Fruit fly (Drosophila melanogaster) whole organism, embryonic: ENCODE results near the gene Patr-1.

Experiments used
- CG10431 ChIP-seq: fragments of 200-800 bp; sonication (Bioruptor generic); optimal IDR thresholded peaks from 3 replicates; lab custom pipeline; 2018; ENCODE audit warnings: missing biosample characterization, mild to moderate bottlenecking, missing genetic modification characterization
- CG12744 ChIP-seq: fragments of 200-800 bp; sonication (Bioruptor generic); optimal IDR thresholded peaks from 2 replicates; lab custom pipeline; 2016; ENCODE audit warnings: missing biosample characterization, missing genetic modification characterization
- CG13123 ChIP-seq: fragments of 200-800 bp; sonication (Bioruptor generic); optimal IDR thresholded peaks from 2 replicates; lab custom pipeline; 2016; ENCODE audit warnings: missing biosample characterization, missing genetic modification characterization
- CG13775 ChIP-seq: fragments of 200-800 bp; sonication (Bioruptor generic); optimal IDR thresholded peaks from 3 replicates; lab custom pipeline; 2017; ENCODE audit warnings: missing biosample characterization, mild to moderate bottlenecking, missing genetic modification characterization
- CG16815 ChIP-seq: fragments of 200-800 bp; sonication (Bioruptor generic); optimal IDR thresholded peaks from 3 replicates; lab custom pipeline; 2017; ENCODE audit warnings: missing biosample characterization, mild to moderate bottlenecking, missing genetic modification characterization
- CG32532 ChIP-seq: fragments of 200-800 bp; sonication (Bioruptor generic); IDR thresholded peaks from 2 replicates; pipeline ENCODE4 v1.3.6; 2022; ENCODE audit warnings: missing biosample characterization, missing genetic modification characterization
- CG3726 ChIP-seq: fragments of 200-800 bp; sonication (Bioruptor generic); IDR thresholded peaks from 3 replicates; pipeline ENCODE4, ENCODE4 v1.3.6; 2022; ENCODE audit warnings: missing biosample characterization, missing genetic modification characterization
- CG42726 ChIP-seq: fragments of 200-800 bp; sonication (Bioruptor generic); IDR thresholded peaks from 2 replicates; pipeline ENCODE4 v1.3.6; 2022; ENCODE audit warnings: missing biosample characterization, missing genetic modification characterization; ENCODE audit not compliant: partially characterized antibody
- CG4360 ChIP-seq: fragments of 200-800 bp; sonication (Bioruptor generic); IDR thresholded peaks from 2 replicates; pipeline ENCODE4 v1.3.6; 2022; ENCODE audit warnings: missing biosample characterization, missing genetic modification characterization
- CG6689 ChIP-seq: fragments of 200-800 bp; sonication (Bioruptor generic); IDR thresholded peaks from 2 replicates; pipeline ENCODE4 v1.3.6; 2022; ENCODE audit warnings: missing biosample characterization, missing genetic modification characterization
- CG6854 ChIP-seq: fragments of 200-800 bp; sonication (Bioruptor generic); optimal IDR thresholded peaks from 3 replicates; lab custom pipeline; 2017; ENCODE audit warnings: missing biosample characterization, mild to moderate bottlenecking, missing genetic modification characterization
- CG8359 ChIP-seq: fragments of 200-800 bp; sonication (Bioruptor generic); optimal IDR thresholded peaks from 2 replicates; lab custom pipeline; 2017; ENCODE audit warnings: missing biosample characterization, mild to moderate bottlenecking, missing genetic modification characterization, borderline replicate concordance
- CG8478 ChIP-seq: fragments of >200 bp; optimal IDR thresholded peaks from 2 replicates; lab custom pipeline; 2018
- CrebB ChIP-seq: fragments of 200-800 bp; sonication (Bioruptor generic); optimal IDR thresholded peaks from 3 replicates; lab custom pipeline; 2018; ENCODE audit warnings: missing biosample characterization, mild to moderate bottlenecking, missing genetic modification characterization
- Doc2 ChIP-seq: fragments of 200-800 bp; sonication (Bioruptor generic); IDR thresholded peaks from 2 replicates; pipeline ENCODE4 v1.3.6; 2022; ENCODE audit warnings: missing biosample characterization, missing genetic modification characterization
- Doc3 ChIP-seq: fragments of 200-800 bp; sonication (Bioruptor generic); IDR thresholded peaks from 3 replicates; pipeline ENCODE4 v1.3.6; 2022; ENCODE audit warnings: missing biosample characterization, missing genetic modification characterization; ENCODE audit not compliant: partially characterized antibody
- Eip74EF ChIP-seq, 2 experiments: fragments of 200-800 bp in 1 of 2; fragments of >200 bp in 1 of 2; sonication (Bioruptor generic) in 1 of 2; optimal IDR thresholded peaks; 2 replicates each; lab custom pipeline; 2017 to 2019; ENCODE audit warnings: missing biosample characterization in 2 of 2, missing genetic modification characterization in 2 of 2, mild to moderate bottlenecking in 1 of 2, moderate library complexity in 1 of 2
- HHEX ChIP-seq: fragments of 200-800 bp; sonication (Bioruptor generic); optimal IDR thresholded peaks from 3 replicates; lab custom pipeline; 2017; ENCODE audit warnings: missing biosample characterization, mild to moderate bottlenecking, missing genetic modification characterization, missing genetic modification reagents
- HmgD ChIP-seq: fragments of 200-800 bp; sonication (Bioruptor generic); optimal IDR thresholded peaks from 3 replicates; lab custom pipeline; 2016; ENCODE audit warnings: missing biosample characterization, missing genetic modification characterization
- Hsf ChIP-seq: fragments of 200-800 bp; sonication (Bioruptor generic); optimal IDR thresholded peaks from 3 replicates; lab custom pipeline; 2016; ENCODE audit warnings: missing biosample characterization, missing genetic modification characterization
- Jarid2 ChIP-seq: fragments of 200-800 bp; sonication (Bioruptor generic); optimal IDR thresholded peaks from 3 replicates; lab custom pipeline; 2017; ENCODE audit warnings: mild to moderate bottlenecking, missing biosample characterization, missing genetic modification reagents, missing genetic modification characterization
- MESR4 ChIP-seq: fragments of 200-800 bp; sonication (Bioruptor generic); optimal IDR thresholded peaks from 2 replicates; lab custom pipeline; 2018; ENCODE audit warnings: missing biosample characterization, mild to moderate bottlenecking, missing genetic modification characterization, moderate library complexity
- NC2α ChIP-seq: fragments of 200-800 bp; sonication (Bioruptor generic); optimal IDR thresholded peaks from 2 replicates; lab custom pipeline; 2016; ENCODE audit warnings: missing biosample characterization, missing genetic modification characterization
- NFAT ChIP-seq: fragments of 200-800 bp; sonication (Bioruptor generic); IDR thresholded peaks from 2 replicates; pipeline ENCODE4 v1.3.6; 2022; ENCODE audit warnings: missing biosample characterization, missing genetic modification characterization
- Nf-YB ChIP-seq: fragments of 200-800 bp; sonication (Bioruptor generic); optimal IDR thresholded peaks from 3 replicates; lab custom pipeline; 2019; ENCODE audit warnings: missing biosample characterization, mild to moderate bottlenecking, missing genetic modification characterization, moderate library complexity
- Rx ChIP-seq: fragments of 200-800 bp; sonication (Bioruptor generic); IDR thresholded peaks from 2 replicates; pipeline ENCODE4 v1.3.6; 2022; ENCODE audit warnings: missing biosample characterization, missing genetic modification characterization
- Sox102F ChIP-seq: fragments of 200-800 bp; sonication (Bioruptor generic); optimal IDR thresholded peaks from 2 replicates; lab custom pipeline; 2018; ENCODE audit warnings: missing biosample characterization, mild to moderate bottlenecking, missing genetic modification characterization, moderate library complexity
- Vsx1 ChIP-seq: fragments of 200-800 bp; sonication (Bioruptor generic); optimal IDR thresholded peaks from 2 replicates; lab custom pipeline; 2017; ENCODE audit warnings: missing biosample characterization, mild to moderate bottlenecking, missing genetic modification characterization, missing genetic modification reagents
- amos ChIP-seq: fragments of 200-800 bp; sonication (Bioruptor generic); IDR thresholded peaks from 2 replicates; pipeline ENCODE4 v1.3.6; 2022; ENCODE audit warnings: missing biosample characterization, missing genetic modification characterization; ENCODE audit not compliant: partially characterized antibody
- az2 ChIP-seq: fragments of 200-800 bp; sonication (Bioruptor generic); optimal IDR thresholded peaks from 3 replicates; lab custom pipeline; 2016; ENCODE audit warnings: missing biosample characterization, missing genetic modification characterization
- btn ChIP-seq: fragments of 200-800 bp; sonication (Bioruptor generic); optimal IDR thresholded peaks from 2 replicates; lab custom pipeline; 2016; ENCODE audit warnings: missing biosample characterization, missing genetic modification characterization
- cwo ChIP-seq: fragments of 200-800 bp; sonication (Bioruptor generic); optimal IDR thresholded peaks from 3 replicates; lab custom pipeline; 2017; ENCODE audit warnings: missing biosample characterization, missing genetic modification characterization, mild to moderate bottlenecking, moderate library complexity, missing genetic modification reagents
- da ChIP-seq: fragments of 200-800 bp; sonication (Bioruptor generic); optimal IDR thresholded peaks from 2 replicates; lab custom pipeline; 2016; ENCODE audit warnings: missing biosample characterization, missing genetic modification characterization
- danr ChIP-seq: fragments of 200-800 bp; sonication (Bioruptor generic); IDR thresholded peaks from 2 replicates; pipeline ENCODE4 v1.3.6; 2022; ENCODE audit warnings: missing biosample characterization, missing genetic modification characterization
- esg ChIP-seq: fragments of 200-800 bp; sonication (Bioruptor generic); conservative IDR thresholded peaks from 2 replicates; pipeline ENCODE4 v1.3.6; 2022; ENCODE audit warnings: missing biosample characterization, missing genetic modification characterization
- fru ChIP-seq: fragments of >200 bp; optimal IDR thresholded peaks from 2 replicates; lab custom pipeline; 2017
- gcm ChIP-seq: fragments of 200-800 bp; sonication (Bioruptor generic); optimal IDR thresholded peaks from 2 replicates; lab custom pipeline; 2019; ENCODE audit warnings: missing biosample characterization, mild to moderate bottlenecking, missing genetic modification characterization, moderate library complexity
- gsb-n ChIP-seq: fragments of 200-800 bp; sonication (Bioruptor generic); optimal IDR thresholded peaks from 3 replicates; lab custom pipeline; 2018; ENCODE audit warnings: missing biosample characterization, mild to moderate bottlenecking, missing genetic modification characterization
- insv ChIP-seq, 2 experiments: fragments of 200-800 bp; sonication (Bioruptor generic); optimal IDR thresholded peaks; 3 replicates each; lab custom pipeline; 2016 to 2018; ENCODE audit warnings: missing biosample characterization in 2 of 2, missing genetic modification characterization in 2 of 2
- nerfin-2 ChIP-seq: fragments of 200-800 bp; sonication (Bioruptor generic); IDR thresholded peaks from 2 replicates; pipeline ENCODE4 v1.3.6; 2022; ENCODE audit warnings: missing biosample characterization, missing genetic modification characterization; ENCODE audit not compliant: partially characterized antibody
- pnt ChIP-seq: fragments of 200-800 bp; sonication (Bioruptor generic); optimal IDR thresholded peaks from 3 replicates; lab custom pipeline; 2016; ENCODE audit warnings: missing biosample characterization, missing genetic modification characterization
- prd ChIP-seq, 3 experiments: fragments of >200 bp in 2 of 3; fragments of 200-800 bp in 1 of 3; sonication (Bioruptor generic) in 1 of 3; optimal IDR thresholded peaks in 2 of 3; IDR thresholded peaks in 1 of 3; 2 replicates in 2 of 3; 3 replicates in 1 of 3; pipeline versions ENCODE4 v1.3.6 to Lab custom; 2017 to 2022; ENCODE audit warnings: missing biosample characterization in 1 of 3, missing genetic modification characterization in 1 of 3
- psq ChIP-seq: fragments of 200-800 bp; sonication (Bioruptor generic); optimal IDR thresholded peaks from 2 replicates; lab custom pipeline; 2017; ENCODE audit warnings: missing biosample characterization, missing genetic modification characterization
- pzg ChIP-seq: fragments of 200-800 bp; sonication (Bioruptor generic); optimal IDR thresholded peaks from 3 replicates; lab custom pipeline; 2018; ENCODE audit warnings: missing biosample characterization, mild to moderate bottlenecking, missing genetic modification characterization, moderate library complexity
- rib ChIP-seq: fragments of 200-800 bp; sonication (Bioruptor generic); IDR thresholded peaks from 2 replicates; pipeline ENCODE4 v1.3.6; 2022; ENCODE audit warnings: missing biosample characterization, missing genetic modification characterization
- ro ChIP-seq: fragments of 200-800 bp; sonication (Bioruptor generic); IDR thresholded peaks from 2 replicates; pipeline ENCODE4 v1.3.6; 2022; ENCODE audit warnings: missing biosample characterization, missing genetic modification characterization
- sens ChIP-seq: fragments of 200-800 bp; sonication (Bioruptor generic); peaks from one replicate; lab custom pipeline; 2016; ENCODE audit warnings: missing biosample characterization, missing genetic modification characterization
- sima ChIP-seq: fragments of 200-800 bp; sonication (Bioruptor generic); optimal IDR thresholded peaks from 2 replicates; lab custom pipeline; 2016; ENCODE audit warnings: missing biosample characterization, missing genetic modification characterization
- sr ChIP-seq: fragments of 200-800 bp; sonication (Bioruptor generic); IDR thresholded peaks from 3 replicates; pipeline ENCODE4 v1.3.6; 2022; ENCODE audit warnings: missing biosample characterization, missing genetic modification characterization
- tin ChIP-seq: fragments of 200-800 bp; sonication (Bioruptor generic); optimal IDR thresholded peaks from 3 replicates; lab custom pipeline; 2016; ENCODE audit warnings: missing biosample characterization, missing genetic modification characterization
- wek ChIP-seq: fragments of 200-800 bp; sonication (Bioruptor generic); optimal IDR thresholded peaks from 3 replicates; lab custom pipeline; 2018; ENCODE audit warnings: missing biosample characterization, mild to moderate bottlenecking, missing genetic modification characterization, moderate library complexity

Gene Patr-1

DNA sequence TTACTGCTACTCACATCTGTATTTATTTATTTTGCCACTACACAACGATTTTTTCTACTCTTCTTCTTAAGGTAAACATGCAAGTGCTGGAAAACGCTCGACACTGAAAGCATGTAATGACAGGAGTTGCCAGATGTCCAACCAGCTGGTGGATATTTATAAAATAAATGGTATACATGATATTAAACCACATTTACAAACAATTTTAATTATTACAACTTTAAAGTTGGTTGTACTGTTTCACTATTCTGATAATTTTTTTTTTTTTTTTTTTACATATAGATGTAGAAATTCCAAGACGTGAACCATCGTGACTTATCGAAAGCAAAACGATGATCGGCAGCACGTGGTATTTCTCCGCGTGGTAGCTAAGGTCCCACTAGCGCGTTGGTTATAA, 36.5 kb downstream of the Patr-1 start, which contains the start of the genes Keap1 and kuk (continued):
- no peak for TF ChIP-seq wek
- TF ChIP-seq CG10431 (GFP tag; lab: Kevin White, UChicago): peak; percentile 70
- peak; percentile 74 for TF ChIP-seq Hsf (GFP tag; lab: Kevin White, UChicago)
- peak; percentile 29 for TF ChIP-seq Nf-YB (GFP tag; lab: Kevin White, UChicago)
- no peak for TF ChIP-seq CG8359 (GFP tag; lab: Kevin White, UChicago)
- TF ChIP-seq HmgD: no peak
- no peak for TF ChIP-seq esg
- no peak for TF ChIP-seq fru (lab: Kevin White, UChicago)
- TF ChIP-seq pzg (GFP tag; lab: Kevin White, UChicago): peak; percentile 82
- 0 out of 2 replicates have a peak, but pooled peaks have one; percentile 17 for TF ChIP-seq rib (GFP tag; lab: Robert Waterston, UW)
- 0 out of 2 replicates have a peak, but pooled peaks have one; percentile 20 for TF ChIP-seq danr
- no peak for TF ChIP-seq btn
- TF ChIP-seq psq (GFP tag; lab: Kevin White, UChicago): peak; percentile 27
- no peak for TF ChIP-seq CG4360 (GFP tag; lab: Robert Waterston, UW)
- TF ChIP-seq Vsx1 (GFP tag; lab: Kevin White, UChicago): no peak
- TF ChIP-seq CG42726 (GFP tag; lab: Robert Waterston, UW): peak; percentile 84
- peak; percentile 22 for TF ChIP-seq Sox102F (GFP tag; lab: Kevin White, UChicago)
- peak; percentile 3 for TF ChIP-seq da (GFP tag; lab: Kevin White, UChicago)
- TF ChIP-seq sens (GFP tag; lab: Kevin White, UChicago): peak; percentile 89
- TF ChIP-seq Doc3 (GFP tag; lab: Robert Waterston, UW): peak; percentile 79
- peak; percentile 35; the same call in 1 of the 2 replicates for TF ChIP-seq CG32532 (GFP tag; lab: Robert Waterston, UW)
- TF ChIP-seq CrebB (tag; lab: Kevin White, UChicago): no peak
- peak; percentile 16 for TF ChIP-seq CG16815 (GFP tag; lab: Kevin White, UChicago)
- TF ChIP-seq gsb-n (tag; lab: Kevin White, UChicago): peak; percentile 56
- TF ChIP-seq HHEX (GFP tag; lab: Kevin White, UChicago): peak; percentile 54
- peak; percentile 35 for TF ChIP-seq NC2α (GFP tag; lab: Kevin White, UChicago)
- peak; percentile 84 for TF ChIP-seq amos
- no peak for TF ChIP-seq CG6854 (GFP tag; lab: Kevin White, UChicago)
- no peak for TF ChIP-seq Doc2 (GFP tag; lab: Robert Waterston, UW)
- TF ChIP-seq prd (optimal IDR thresholded peaks at IDR 0.05; lab: Kevin White, UChicago): no peak
- peak; percentile 51; the same call in 1 of the 3 replicates for TF ChIP-seq prd (GFP tag; IDR thresholded peaks at IDR 0.05; lab: Robert Waterston, UW)
- TF ChIP-seq tin (GFP tag; lab: Kevin White, UChicago): peak; percentile 26
- TF ChIP-seq pnt (GFP tag; lab: Kevin White, UChicago): no peak
- no peak for TF ChIP-seq gcm (GFP tag; lab: Kevin White, UChicago)
- peak in 1 of 2 experiments; percentile 57 for TF ChIP-seq insv (GFP tag; optimal IDR thresholded peaks at IDR 0.05; lab: Kevin White, UChicago)
- peak; percentile 5; the same call in 1 of the 2 replicates for TF ChIP-seq Rx (GFP tag; lab: Robert Waterston, UW)
- TF ChIP-seq nerfin-2: no peak
- TF ChIP-seq CG13775 (GFP tag; lab: Kevin White, UChicago): peak; percentile 53
- no peak for TF ChIP-seq sr (GFP tag; lab: Robert Waterston, UW)
- peak; percentile 50 for TF ChIP-seq az2 (GFP tag; lab: Kevin White, UChicago)
- no peak for TF ChIP-seq MESR4 (GFP tag; lab: Kevin White, UChicago)
- no peak for TF ChIP-seq Eip74EF (GFP tag; optimal IDR thresholded peaks at IDR 0.05; lab: Kevin White, UChicago)
- peak; percentile 49 for TF ChIP-seq CG12744 (GFP tag; lab: Kevin White, UChicago)
- TF ChIP-seq sima (GFP tag; lab: Kevin White, UChicago): no peak
- TF ChIP-seq ro (GFP tag; lab: Robert Waterston, UW): no peak
- TF ChIP-seq NFAT (GFP tag; lab: Robert Waterston, UW): peak; percentile 50; the same call in 1 of the 2 replicates
- TF ChIP-seq cwo (GFP tag; lab: Kevin White, UChicago): no peak
- TF ChIP-seq CG3726 (GFP tag; lab: Robert Waterston, UW): no peak
- TF ChIP-seq Jarid2 (GFP tag; lab: Kevin White, UChicago): peak; percentile 16
- TF ChIP-seq CG6689 (GFP tag; lab: Robert Waterston, UW): no peak
- TF ChIP-seq CG8478 (lab: Kevin White, UChicago): no peak
- TF ChIP-seq CG13123 (GFP tag; lab: Kevin White, UChicago): peak; percentile 66
